Worm (Caenorhabditis elegans) whole organism, mixed stage, embryonic: Measurements from ENCODE around the gene ZK354.6.

Experiments used
- M03D4.4 ChIP-seq: sonication (generic microtip); optimal IDR thresholded peaks from 2 replicates; lab custom pipeline; 2017; ENCODE audit warnings: mild to moderate bottlenecking, missing genetic modification characterization, missing compliant biosample characterization
- bed-3 ChIP-seq: fragments of 200-800 bp; sonication (Bioruptor generic); optimal IDR thresholded peaks from 3 replicates; lab custom pipeline; 2018; ENCODE audit warnings: mild to moderate bottlenecking, missing genetic modification characterization, moderate library complexity, missing compliant biosample characterization
- blmp-1 ChIP-seq: fragments of 150-350 bp; optimal IDR thresholded peaks from 2 replicates; lab custom pipeline; 2014; ENCODE audit warnings: missing biosample characterization, missing genetic modification characterization
- ceh-39 ChIP-seq: fragments of 150-350 bp; optimal IDR thresholded peaks from 2 replicates; lab custom pipeline; 2014; ENCODE audit warnings: missing biosample characterization, missing genetic modification characterization
- ceh-83 ChIP-seq: fragments of 200-800 bp; sonication (Bioruptor generic); optimal IDR thresholded peaks from 2 replicates; lab custom pipeline; 2018; ENCODE audit warnings: mild to moderate bottlenecking, missing genetic modification characterization, missing compliant biosample characterization
- ces-1 ChIP-seq: fragments of 150-350 bp; optimal IDR thresholded peaks from 2 replicates; lab custom pipeline; 2014; ENCODE audit warnings: missing biosample characterization, missing genetic modification reagents, missing genetic modification characterization
- cnd-1 ChIP-seq: fragments of 200-800 bp; sonication (Bioruptor generic); optimal IDR thresholded peaks from 2 replicates; lab custom pipeline; 2018; ENCODE audit warnings: mild to moderate bottlenecking, missing genetic modification characterization, missing compliant biosample characterization
- drap-1 ChIP-seq: fragments of 200-800 bp; sonication (Bioruptor generic); optimal IDR thresholded peaks from 3 replicates; lab custom pipeline; 2018; ENCODE audit warnings: mild to moderate bottlenecking, missing genetic modification characterization, missing compliant biosample characterization
- elt-3 ChIP-seq: fragments of 150-350 bp; optimal IDR thresholded peaks from 2 replicates; lab custom pipeline; 2014; ENCODE audit warnings: missing biosample characterization, missing genetic modification characterization
- flh-1 ChIP-seq: fragments of 200-800 bp; sonication (Bioruptor generic); optimal IDR thresholded peaks from 2 replicates; lab custom pipeline; 2018; ENCODE audit warnings: mild to moderate bottlenecking, missing genetic modification characterization, moderate library complexity, missing compliant biosample characterization
- ham-2 ChIP-seq: fragments of 200-800 bp; sonication (Bioruptor generic); optimal IDR thresholded peaks from 2 replicates; lab custom pipeline; 2018; ENCODE audit warnings: mild to moderate bottlenecking, missing genetic modification characterization, missing compliant biosample characterization
- hlh-1 ChIP-seq: fragments of 150-350 bp; optimal IDR thresholded peaks from 2 replicates; lab custom pipeline; 2014; ENCODE audit warnings: missing biosample characterization, missing genetic modification reagents, missing genetic modification characterization
- lin-13 ChIP-seq: fragments of 150-350 bp; optimal IDR thresholded peaks from 2 replicates; lab custom pipeline; 2014; ENCODE audit warnings: missing biosample characterization, missing genetic modification characterization
- lin-32 ChIP-seq: fragments of 200-800 bp; sonication (Bioruptor generic); optimal IDR thresholded peaks from 2 replicates; lab custom pipeline; 2018; ENCODE audit warnings: mild to moderate bottlenecking, missing genetic modification characterization, missing compliant biosample characterization
- lsy-2 ChIP-seq: fragments of 150-350 bp; optimal IDR thresholded peaks from 2 replicates; lab custom pipeline; 2014; ENCODE audit warnings: missing biosample characterization, missing genetic modification characterization
- mab-5 ChIP-seq: fragments of 150-350 bp; optimal IDR thresholded peaks from 2 replicates; lab custom pipeline; 2014; ENCODE audit warnings: missing biosample characterization, missing genetic modification characterization
- mep-1 ChIP-seq: fragments of 150-350 bp; optimal IDR thresholded peaks from 2 replicates; lab custom pipeline; 2017; ENCODE audit warnings: missing biosample characterization, missing genetic modification reagents, missing genetic modification characterization, inconsistent platforms
- mls-2 ChIP-seq: sonication (generic microtip); optimal IDR thresholded peaks from 2 replicates; lab custom pipeline; 2016; ENCODE audit warnings: mild to moderate bottlenecking, missing genetic modification characterization, moderate library complexity, missing compliant biosample characterization
- nhr-12 ChIP-seq: fragments of 150-350 bp; optimal IDR thresholded peaks from 2 replicates; lab custom pipeline; 2014; ENCODE audit warnings: missing biosample characterization, missing genetic modification characterization
- nhr-2 ChIP-seq: fragments of 150-350 bp; optimal IDR thresholded peaks from 2 replicates; lab custom pipeline; 2014; ENCODE audit warnings: missing biosample characterization, missing genetic modification characterization
- nhr-237 ChIP-seq: fragments of 150-350 bp; optimal IDR thresholded peaks from 2 replicates; lab custom pipeline; 2014; ENCODE audit warnings: missing biosample characterization, missing genetic modification characterization
- nhr-76 ChIP-seq: sonication (generic microtip); optimal IDR thresholded peaks from 2 replicates; lab custom pipeline; 2017; ENCODE audit warnings: missing biosample characterization, missing genetic modification characterization
- pha-4 ChIP-seq: fragments of 150-350 bp; optimal IDR thresholded peaks from 2 replicates; lab custom pipeline; 2018; ENCODE audit warnings: missing biosample characterization, missing genetic modification reagents, missing genetic modification characterization
- sem-2 ChIP-seq: fragments of 200-800 bp; sonication (Bioruptor generic); optimal IDR thresholded peaks from 2 replicates; lab custom pipeline; 2018; ENCODE audit warnings: mild to moderate bottlenecking, missing genetic modification characterization, missing compliant biosample characterization
- snpc-4 ChIP-seq: fragments of 150-350 bp; optimal IDR thresholded peaks from 2 replicates; lab custom pipeline; 2014; ENCODE audit warnings: missing biosample characterization, missing genetic modification characterization
- sptf-1 ChIP-seq: sonication (generic microtip); optimal IDR thresholded peaks from 2 replicates; lab custom pipeline; 2017; ENCODE audit warnings: mild to moderate bottlenecking, missing genetic modification characterization, moderate library complexity, missing compliant biosample characterization
- unc-120 ChIP-seq: sonication (generic microtip); optimal IDR thresholded peaks from 2 replicates; lab custom pipeline; 2017; ENCODE audit warnings: missing genetic modification characterization, missing compliant biosample characterization; ENCODE audit not compliant: poor library complexity, severe bottlenecking
- unc-39 ChIP-seq: fragments of 150-350 bp; optimal IDR thresholded peaks from 2 replicates; lab custom pipeline; 2014; ENCODE audit warnings: missing biosample characterization, missing genetic modification characterization
- zip-8 ChIP-seq: fragments of 150-350 bp; optimal IDR thresholded peaks from 2 replicates; lab custom pipeline; 2014; ENCODE audit warnings: missing biosample characterization, missing genetic modification characterization

ZK354.6 gene

ce11 chrIV:5291207-5291606 is 6.1 kb downstream of the ZK354.6 start:
- TF ChIP-seq lin-13 (no peak), mep-1 (no peak), drap-1 (GFP tag; lab: Kevin White, UChicago) (no peak), ces-1 (GFP tag; lab: Kevin White, UChicago) (no peak), sem-2 (GFP tag; lab: Kevin White, UChicago) (no peak), nhr-12 (no peak), ceh-83 (no peak)

DNA sequence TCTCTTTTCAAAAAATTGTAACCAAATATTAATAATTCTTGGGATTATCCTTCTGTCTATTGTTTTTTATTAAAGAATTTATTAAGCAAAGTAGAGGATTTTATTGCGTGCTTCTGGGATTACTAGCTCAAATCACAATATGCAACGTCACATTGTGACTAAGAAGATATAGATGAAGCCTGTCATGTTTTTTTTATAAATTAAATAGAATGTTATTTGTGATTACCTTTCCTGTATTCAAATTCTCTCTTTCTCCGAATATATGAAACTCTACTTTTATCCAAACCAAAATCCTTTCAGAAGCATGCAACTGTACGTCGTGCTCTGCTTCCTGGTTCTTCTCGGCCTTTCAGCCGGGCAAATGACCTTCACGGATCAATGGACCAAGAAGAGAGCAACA is 6.8 kb downstream of the ZK354.6 start, which contains the start of gene nlp-47:
Gene nlp-47, plus strand, starts transcription at position 301 of the 400 bp plus-strand sequence.
- TF ChIP-seq mls-2 (tag; lab: Kevin White, UChicago) = no peak
- TF ChIP-seq snpc-4 = no peak
- no peak for TF ChIP-seq sptf-1
- no peak for TF ChIP-seq bed-3
- no peak for TF ChIP-seq ceh-83
- no peak for TF ChIP-seq lin-32 (GFP tag; lab: Kevin White, UChicago)
- no peak for TF ChIP-seq M03D4.4 (tag; lab: Kevin White, UChicago)

DNA sequence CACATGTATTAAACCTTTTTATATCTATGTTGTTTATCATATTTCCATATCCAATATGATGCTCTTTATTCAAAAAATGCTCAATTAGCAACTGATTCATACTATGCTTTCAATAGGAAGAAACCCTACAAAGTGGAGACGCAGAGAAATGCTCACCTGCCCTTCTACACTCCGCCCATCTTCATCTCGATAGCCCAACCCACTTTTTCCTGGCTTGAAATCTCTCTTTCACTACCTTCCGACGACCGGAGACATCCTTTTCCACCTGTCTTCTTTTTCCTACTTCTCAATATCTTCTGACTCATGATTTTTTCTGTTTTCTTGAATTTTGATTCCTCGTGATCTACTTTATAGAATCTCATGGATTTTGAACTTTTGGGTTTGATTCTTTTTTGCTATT is 8.4 kb downstream of the ZK354.6 start:
- no peak for TF ChIP-seq mep-1
- TF ChIP-seq elt-3 = no peak
- no peak for TF ChIP-seq M03D4.4 (tag; lab: Kevin White, UChicago)
- TF ChIP-seq snpc-4 = no peak
- TF ChIP-seq ceh-83 = no peak
- no peak for TF ChIP-seq nhr-76 (tag; lab: Kevin White, UChicago)
- no peak for TF ChIP-seq blmp-1 (tag; lab: Kevin White, UChicago)
- no peak for TF ChIP-seq nhr-2 (tag; lab: Kevin White, UChicago)

DNA sequence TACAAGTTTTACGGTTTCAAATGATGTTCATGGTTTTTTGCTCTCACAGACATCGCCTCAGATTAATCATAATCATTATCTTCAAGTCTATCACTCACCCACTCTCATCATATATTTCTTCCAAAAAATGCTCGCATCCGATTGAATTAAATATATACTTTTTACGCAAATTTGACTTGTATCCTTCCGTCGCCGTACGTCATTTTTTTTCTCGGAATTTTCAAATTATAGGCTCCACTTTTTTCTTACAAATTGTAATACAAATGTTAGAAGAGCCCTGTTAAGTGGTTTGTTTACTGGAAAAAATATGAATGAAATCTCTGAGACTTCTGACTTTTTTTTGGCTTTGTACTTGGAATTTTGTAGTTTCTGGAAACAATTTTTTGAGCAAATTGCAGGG is 10.1 kb downstream of the ZK354.6 start:
- no peak for TF ChIP-seq unc-120 (tag; lab: Kevin White, UChicago)
- TF ChIP-seq ces-1 (GFP tag; lab: Kevin White, UChicago) = no peak
- no peak for TF ChIP-seq ham-2 (GFP tag; lab: Kevin White, UChicago)
- no peak for TF ChIP-seq hlh-1 (tag; lab: Kevin White, UChicago)
- TF ChIP-seq lin-13 = no peak
- no peak for TF ChIP-seq bed-3
- TF ChIP-seq ceh-83 = no peak
- TF ChIP-seq sptf-1 = no peak
- TF ChIP-seq pha-4 (tag; lab: Kevin White, UChicago) = no peak
- no peak for TF ChIP-seq cnd-1 (tag; lab: Kevin White, UChicago)

DNA sequence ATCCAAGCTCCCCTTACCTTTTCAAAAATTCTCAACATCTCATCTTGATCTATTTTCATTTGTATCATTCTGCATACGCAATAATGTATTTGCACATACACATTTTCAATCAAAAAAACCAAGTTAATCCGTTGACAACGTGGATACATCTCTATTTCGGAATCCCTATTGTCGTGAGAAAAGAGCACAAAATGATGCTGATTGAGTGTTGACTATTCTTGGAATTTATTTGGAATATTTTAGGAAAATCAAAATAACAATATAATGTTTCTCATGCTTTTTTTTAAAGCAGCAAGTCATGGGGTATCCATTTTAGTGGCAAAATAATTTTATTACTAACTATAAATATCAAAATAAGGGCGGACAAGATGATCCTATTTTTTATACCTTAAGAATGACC is 15.9 kb downstream of the ZK354.6 start:
- TF ChIP-seq zip-8 (no peak), mab-5 (tag; lab: Kevin White, UChicago) (no peak), pha-4 (tag; lab: Kevin White, UChicago) (no peak), nhr-2 (tag; lab: Kevin White, UChicago) (no peak), cnd-1 (tag; lab: Kevin White, UChicago) (no peak), ham-2 (GFP tag; lab: Kevin White, UChicago) (no peak), ceh-83 (no peak), lin-13 (no peak), lsy-2 (tag; lab: Kevin White, UChicago) (no peak), snpc-4 (no peak), M03D4.4 (tag; lab: Kevin White, UChicago) (no peak), flh-1 (no peak), ceh-39 (tag; lab: Kevin White, UChicago) (no peak), nhr-237 (no peak)

- TF ChIP-seq unc-39 (tag; lab: Kevin White, UChicago) = no peak
- no peak for TF ChIP-seq ces-1 (GFP tag; lab: Kevin White, UChicago)
- no peak for TF ChIP-seq ham-2 (GFP tag; lab: Kevin White, UChicago)
- TF ChIP-seq unc-120 (tag; lab: Kevin White, UChicago) = no peak
- TF ChIP-seq sem-2 (GFP tag; lab: Kevin White, UChicago) = no peak
- TF ChIP-seq nhr-2 (tag; lab: Kevin White, UChicago) = no peak
- no peak for TF ChIP-seq lsy-2 (tag; lab: Kevin White, UChicago)
- no peak for TF ChIP-seq lin-13
- TF ChIP-seq lin-32 (GFP tag; lab: Kevin White, UChicago) = no peak
- TF ChIP-seq sptf-1 = no peak
Observed at ce11 chrIV:5277752-5278151, 19.6 kb downstream of the ZK354.6 start, which contains the start of gene F36H12.17. F36H12.17 (minus strand) TSS chrIV:5277852.
